Fruit fly (Drosophila melanogaster): ENCODE results near the gene CG43732.

The CG43732 gene

dm6 chr3R:18998370-18998769, 48.4 kb downstream of the CG43732 start:
- TF ChIP-seq CG10209 (GFP tag; optimal IDR thresholded peaks at IDR 0.05) (no peak), CG9797 (GFP tag; optimal IDR thresholded peaks at IDR 0.05) (no peak), tin (GFP tag; optimal IDR thresholded peaks at IDR 0.05) (peak; percentile 8), inv (GFP tag; IDR thresholded peaks at IDR 0.05; ENCODE audit: partially characterized antibody) (no peak), sens (GFP tag) (peak; percentile 10), Hey (tag; optimal IDR thresholded peaks at IDR 0.05) (no peak), CG8944 (GFP tag; optimal IDR thresholded peaks at IDR 0.05) (peak; percentile 1), wdn (GFP tag; IDR thresholded peaks at IDR 0.05) (0 out of 2 replicates have a peak, but pooled peaks have one; percentile 10), CG5953 (GFP tag; IDR thresholded peaks at IDR 0.05) (no peak), ssp (GFP tag; IDR thresholded peaks at IDR 0.05) (peak; percentile 15; the same call in 1 of the 2 replicates), C15 (GFP tag; IDR thresholded peaks at IDR 0.05) (no peak), peb (GFP tag; IDR thresholded peaks at IDR 0.05) (no peak), sima (GFP tag; optimal IDR thresholded peaks at IDR 0.05) (no peak), Ada2b (GFP tag; IDR thresholded peaks at IDR 0.05) (no peak), eve (GFP tag; optimal IDR thresholded peaks at IDR 0.05) (no peak), CG32772 (GFP tag; IDR thresholded peaks at IDR 0.05) (peak; percentile 48; the same call in 1 of the 2 replicates), CoRest (tag; optimal IDR thresholded peaks at IDR 0.05) (no peak), phol (tag; optimal IDR thresholded peaks at IDR 0.05) (peak; percentile 12), CG6791 (GFP tag; IDR thresholded peaks at IDR 0.05; ENCODE audit: partially characterized antibody) (no peak), CG7357 (GFP tag; IDR thresholded peaks at IDR 0.05) (no peak), CG32532 (GFP tag; IDR thresholded peaks at IDR 0.05) (peak; percentile 25; the same call in 1 of the 2 replicates), Ssrp (tag; optimal IDR thresholded peaks at IDR 0.05) (no peak), CG34376 (GFP tag; optimal IDR thresholded peaks at IDR 0.05) (no peak), CG10267 (tag; optimal IDR thresholded peaks at IDR 0.05) (no peak), CG11456 (GFP tag; IDR thresholded peaks at IDR 0.05) (0 out of 3 replicates have a peak, but pooled peaks have one; percentile 18), Lim3 (GFP tag; IDR thresholded peaks at IDR 0.05) (no peak), psq (GFP tag; optimal IDR thresholded peaks at IDR 0.05) (no peak), CG43689 (GFP tag; IDR thresholded peaks at IDR 0.05) (no peak), dysf (GFP tag; IDR thresholded peaks at IDR 0.05) (peak; percentile 38; the same call in 1 of the 3 replicates), CG14860 (GFP tag; IDR thresholded peaks at IDR 0.05; ENCODE audit: partially characterized antibody) (no peak), CG16815 (GFP tag; optimal IDR thresholded peaks at IDR 0.05) (no peak), dmrt99B (tag; optimal IDR thresholded peaks at IDR 0.05) (no peak), hbn (GFP tag; IDR thresholded peaks at IDR 0.05; ENCODE audit: partially characterized antibody) (no peak), dpn (GFP tag; optimal IDR thresholded peaks at IDR 0.05) (no peak), PHDP (tag; optimal IDR thresholded peaks at IDR 0.05) (no peak), CG17328 (GFP tag; IDR thresholded peaks at IDR 0.05) (no peak), CG17385 (GFP tag; optimal IDR thresholded peaks at IDR 0.05) (no peak), gem (tag; optimal IDR thresholded peaks at IDR 0.05) (no peak), CG11398 (GFP tag; optimal IDR thresholded peaks at IDR 0.05) (no peak), chif (GFP tag; optimal IDR thresholded peaks at IDR 0.05) (no peak), Atf-2 (GFP tag; optimal IDR thresholded peaks at IDR 0.05) (peak; percentile 5), CG14667 (GFP tag; IDR thresholded peaks at IDR 0.05) (no peak), D (optimal IDR thresholded peaks at IDR 0.05) (no peak), D (GFP tag; optimal IDR thresholded peaks at IDR 0.05) (no peak), trem (tag; optimal IDR thresholded peaks at IDR 0.05) (no peak), ash1 (GFP tag; optimal IDR thresholded peaks at IDR 0.05) (no peak), Ets97D (GFP tag; optimal IDR thresholded peaks at IDR 0.05) (no peak), bigmax (GFP tag; optimal IDR thresholded peaks at IDR 0.05) (no peak), CG14965 (GFP tag; optimal IDR thresholded peaks at IDR 0.05; ENCODE audit: borderline replicate concordance) (no peak), CG15479 (GFP tag; optimal IDR thresholded peaks at IDR 0.05) (no peak), CG30431 (GFP tag; optimal IDR thresholded peaks at IDR 0.05) (no peak), CG7271 (tag; optimal IDR thresholded peaks at IDR 0.05) (no peak)
